Worm (Caenorhabditis elegans): ENCODE measurements around the gene nhr-48.

DNA sequence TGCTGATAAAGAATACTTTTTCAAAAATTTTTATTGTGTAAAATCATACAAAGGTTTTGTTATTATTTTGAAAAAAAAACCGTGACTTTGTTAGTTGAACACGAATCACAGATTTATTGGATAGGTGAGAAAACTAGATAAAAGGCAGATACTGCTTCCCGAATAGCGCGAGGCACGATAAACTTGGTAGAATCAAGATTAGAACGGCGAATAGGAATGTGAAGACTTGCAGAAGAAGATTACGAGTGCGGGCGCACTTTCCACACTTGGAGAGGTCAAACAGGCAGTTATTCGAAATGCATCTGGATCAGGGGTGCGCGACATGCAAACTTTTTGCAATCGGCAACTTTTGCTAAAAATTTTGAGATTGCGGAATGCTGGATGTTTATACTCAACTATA is 5.2 kb downstream of the nhr-48 start:
- TF ChIP-seq mdl-1 (tag; optimal IDR thresholded peaks at IDR 0.05) (no peak), tbx-2 (tag; optimal IDR thresholded peaks at IDR 0.05) (no peak), sea-2 (GFP tag; optimal IDR thresholded peaks at IDR 0.05) (no peak), nhr-76 (tag; optimal IDR thresholded peaks at IDR 0.05) (no peak), zag-1 (tag; optimal IDR thresholded peaks at IDR 0.05) (no peak), unc-62 (GFP tag; optimal IDR thresholded peaks at IDR 0.05) (no peak), unc-39 (tag; optimal IDR thresholded peaks at IDR 0.05) (no peak), nhr-43 (tag; optimal IDR thresholded peaks at IDR 0.05; ENCODE audit: poor library complexity, severe bottlenecking) (no peak), lin-39 (tag; optimal IDR thresholded peaks at IDR 0.05) (no peak), R02D3.7 (tag; optimal IDR thresholded peaks at IDR 0.05) (no peak), nhr-237 (tag; optimal IDR thresholded peaks at IDR 0.05) (no peak), ceh-82 (tag; optimal IDR thresholded peaks at IDR 0.05) (no peak)

Data from whole organism, L3 larva.